Worm (Caenorhabditis elegans): ENCODE measurements around the gene scl-9.

Gene scl-9

DNA sequence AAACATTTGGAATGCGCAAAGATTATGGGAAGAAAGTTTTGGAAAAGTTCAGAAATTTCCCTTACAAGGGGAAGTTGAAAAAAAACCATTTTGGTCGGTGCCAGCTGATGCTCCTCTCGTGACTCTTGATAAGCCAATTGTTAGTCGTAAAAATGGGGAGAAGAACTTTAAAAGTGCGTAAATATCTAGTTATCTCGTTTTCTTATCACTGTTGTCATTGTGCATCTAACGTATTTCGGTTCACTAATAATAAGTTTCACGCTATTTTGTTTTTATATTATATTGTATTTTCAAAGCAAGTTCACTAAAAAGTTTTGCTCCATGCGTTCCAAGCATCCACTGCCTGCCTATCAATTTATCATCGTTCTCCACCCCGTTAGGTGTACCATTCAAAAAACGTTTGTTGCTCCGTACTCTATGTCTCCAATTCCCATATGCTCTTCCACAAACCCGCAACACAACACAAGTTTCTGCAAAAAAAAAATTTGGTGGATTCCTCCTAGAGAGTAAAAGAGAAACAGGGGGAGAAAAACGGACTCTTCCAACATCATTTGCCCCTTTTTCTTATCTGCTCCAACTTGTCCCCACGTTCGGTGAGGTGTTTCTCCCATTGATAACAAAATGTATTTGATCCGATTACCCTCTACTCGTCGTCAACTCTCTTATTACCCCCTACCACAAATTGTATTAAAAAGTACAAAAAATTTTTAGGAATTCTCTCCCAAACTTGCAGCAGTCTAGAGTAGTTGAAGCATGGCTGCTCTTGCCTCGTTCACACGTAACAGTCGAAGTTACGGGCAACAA, 38.3 kb upstream of the scl-9 start, which contains the start of gene mbk-2:
TSS of gene mbk-2 (plus strand) at position 754 of the 804 bp plus-strand sequence.
- TF ChIP-seq nhr-90 (tag; optimal IDR thresholded peaks at IDR 0.05) (no peak), mxl-1 (tag; optimal IDR thresholded peaks at IDR 0.05) (no peak), let-526 (GFP tag; IDR thresholded peaks at IDR 0.05) (no peak), B0035.1 (tag; optimal IDR thresholded peaks at IDR 0.05) (no peak), repo-1 (tag; optimal IDR thresholded peaks at IDR 0.05) (no peak), nhr-80 (tag; optimal IDR thresholded peaks at IDR 0.05) (peak; percentile 16)

DNA sequence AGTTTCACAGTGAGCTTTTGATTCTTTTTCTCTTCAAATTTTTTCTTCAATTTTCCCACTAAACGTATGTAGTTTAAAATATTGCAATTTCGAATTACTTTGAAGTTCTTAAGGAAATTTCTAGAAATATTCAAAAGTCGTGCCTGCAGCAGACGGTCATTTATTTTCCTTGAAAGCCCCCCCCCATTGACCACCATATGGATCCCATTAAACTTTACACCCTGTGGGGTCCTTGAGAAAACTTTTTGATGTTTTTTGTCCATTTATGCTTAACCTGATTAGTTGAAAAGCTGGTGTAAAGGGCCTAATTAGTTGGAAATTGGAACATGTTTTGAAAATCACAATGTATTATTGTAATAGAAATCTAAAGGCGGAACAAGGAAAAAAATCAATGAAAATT, 37.4 kb upstream of the scl-9 start:
- TF ChIP-seq D2030.7 (GFP tag; IDR thresholded peaks at IDR 0.05) (no peak), rec-8 (tag; optimal IDR thresholded peaks at IDR 0.05) (no peak), snpc-3.4 (tag; optimal IDR thresholded peaks at IDR 0.05) (no peak), ets-4 (GFP tag; optimal IDR thresholded peaks at IDR 0.05) (no peak), atf-7 (tag; optimal IDR thresholded peaks at IDR 0.05) (no peak), nhr-179 (tag; optimal IDR thresholded peaks at IDR 0.05) (no peak), repo-1 (tag; optimal IDR thresholded peaks at IDR 0.05) (no peak), T07F8.4 (tag; optimal IDR thresholded peaks at IDR 0.05) (no peak), attf-6 (GFP tag; IDR thresholded peaks at IDR 0.05) (no peak), F10E7.11 (tag; optimal IDR thresholded peaks at IDR 0.05) (no peak), F23B12.7 (tag; optimal IDR thresholded peaks at IDR 0.05; ENCODE audit: insufficient read depth) (no peak), hrde-1 (tag; optimal IDR thresholded peaks at IDR 0.05; ENCODE audit: borderline replicate concordance) (no peak), die-1 (tag; optimal IDR thresholded peaks at IDR 0.05) (no peak), chd-7 (tag; optimal IDR thresholded peaks at IDR 0.05) (no peak), F55B11.4 (tag; optimal IDR thresholded peaks at IDR 0.05; ENCODE audit: borderline replicate concordance, insufficient read depth) (no peak), ceh-91 (GFP tag; IDR thresholded peaks at IDR 0.05) (no peak), dpl-1 (GFP tag; optimal IDR thresholded peaks at IDR 0.05) (no peak), F57C9.4 (tag; optimal IDR thresholded peaks at IDR 0.05) (no peak), Y79H2A.3 (GFP tag; conservative IDR thresholded peaks at IDR 0.05) (no peak), F52B5.7 (tag; optimal IDR thresholded peaks at IDR 0.05) (no peak)

DNA sequence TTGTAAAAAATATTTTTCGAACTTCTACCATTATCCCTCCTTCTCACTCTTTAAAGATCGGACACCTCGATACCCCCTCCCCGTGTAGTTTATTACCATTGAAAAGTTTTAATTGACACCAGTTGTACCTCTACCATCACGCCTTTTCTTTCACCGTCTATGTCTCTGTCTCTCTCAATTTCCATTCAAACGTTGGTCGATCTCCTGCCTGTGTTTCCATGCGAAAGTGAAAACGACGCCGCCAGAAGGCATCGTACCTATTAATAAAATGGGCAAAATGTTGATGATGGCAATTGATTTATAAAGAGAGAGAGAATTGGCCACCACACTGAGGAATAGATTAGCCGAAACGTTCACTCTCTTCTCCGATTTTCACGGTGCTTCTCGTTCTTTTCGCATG, 33.7 kb upstream of the scl-9 start:
- TF ChIP-seq attf-6 (GFP tag; IDR thresholded peaks at IDR 0.05) (no peak), nhr-80 (tag; optimal IDR thresholded peaks at IDR 0.05) (peak; percentile 2), C06A6.2 (GFP tag; conservative IDR thresholded peaks at IDR 0.05) (0 out of 2 replicates have a peak, but pooled peaks have one; percentile 14), hlh-26 (GFP tag; conservative IDR thresholded peaks at IDR 0.05) (no peak)

DNA sequence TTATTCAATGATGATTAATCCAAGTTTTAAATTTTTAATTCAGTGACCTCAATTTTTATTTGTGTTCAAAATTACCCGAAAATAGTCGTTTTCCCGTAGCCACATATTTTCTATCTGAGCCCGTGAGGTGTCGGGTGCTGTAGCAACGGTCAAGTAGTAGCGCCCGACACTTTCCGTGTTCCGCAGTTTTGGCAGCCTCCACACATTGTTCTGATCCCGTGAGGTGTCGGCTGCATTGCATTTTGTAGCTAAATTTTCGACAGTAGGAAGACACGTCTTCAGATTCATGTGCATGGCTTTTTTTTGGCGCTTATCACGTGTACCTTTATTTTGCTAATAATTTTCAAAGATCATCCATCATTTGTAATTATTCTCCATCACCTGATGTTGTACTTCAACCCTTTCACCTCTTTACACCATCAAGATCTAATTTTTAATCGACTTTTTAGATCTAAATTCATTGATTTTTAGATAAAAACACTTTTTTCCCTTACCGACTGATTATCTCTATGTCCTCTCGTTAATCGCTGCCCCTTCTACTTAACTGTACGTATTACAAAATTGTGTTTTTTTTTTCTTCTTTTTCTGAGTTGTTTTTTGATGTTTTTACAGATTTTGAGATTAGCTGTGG, 33.1 kb upstream of the scl-9 start:
- TF ChIP-seq snpc-4 (GFP tag; optimal IDR thresholded peaks at IDR 0.05), result no peak
- TF ChIP-seq snpc-4 (tag; optimal IDR thresholded peaks at IDR 0.05), result peak; percentile 41 to 84 (median 62)
- no peak for TF ChIP-seq ztf-3 (GFP tag; optimal IDR thresholded peaks at IDR 0.05)

Data from whole organism, young adult.